Fruit fly (Drosophila melanogaster) whole organism: ENCODE data around the gene Setx.

Source experiments
- CG8478 ChIP-seq: fragments of >200 bp; optimal IDR thresholded peaks from 2 replicates; lab custom pipeline; 2018; ENCODE audit warnings: inconsistent platforms
- Dll ChIP-seq: fragments of >200 bp; optimal IDR thresholded peaks from 2 replicates; lab custom pipeline; 2017
- EcR ChIP-seq, 2 experiments: fragments of >200 bp; optimal IDR thresholded peaks; 2 replicates each; lab custom pipeline; 2017; ENCODE audit warnings: missing biosample characterization in 2 of 2, missing genetic modification characterization in 2 of 2, missing genetic modification reagents in 2 of 2

- TF ChIP-seq Dll (lab: Kevin White, UChicago) (no peak), EcR (GFP tag; optimal IDR thresholded peaks at IDR 0.05; lab: Kevin White, UChicago) (no peak), CG8478 (lab: Kevin White, UChicago) (no peak)
Measured at dm6 chr3L:8115864-8116528, 21.3 kb downstream of the Setx start, which contains the start of the genes Arp3 and msk.
